Worm (Caenorhabditis elegans) whole organism, L4 larva: ENCODE results near the gene unc-24.
"Not testable (repeated sequence)": the region's sequence is repeated elsewhere in the genome, so short reads cannot be mapped to it uniquely, and the experiment has no call there.

Experiments
- D1046.2 ChIP-seq: fragments of 200-800 bp; sonication (Bioruptor generic); IDR thresholded peaks from 2 replicates; pipeline ENCODE4 v1.3.6; 2022; ENCODE audit warnings: missing genetic modification characterization, missing compliant biosample characterization
- F44E2.7 ChIP-seq: fragments of 200-800 bp; sonication (Bioruptor generic); IDR thresholded peaks from 2 replicates; pipeline ENCODE4 v2.1.2; 2022; ENCODE audit warnings: missing genetic modification characterization, missing compliant biosample characterization
- T20F7.1 ChIP-seq: fragments of 200-800 bp; sonication (Bioruptor generic); optimal IDR thresholded peaks from 2 replicates; lab custom pipeline; 2018; ENCODE audit warnings: mild to moderate bottlenecking, missing genetic modification characterization, missing compliant biosample characterization
- T26A8.4 ChIP-seq: fragments of 200-800 bp; sonication (Bioruptor generic); IDR thresholded peaks from 2 replicates; pipeline ENCODE4 v1.3.6; 2022; ENCODE audit warnings: missing genetic modification characterization, missing compliant biosample characterization
- Y48G9A.11 ChIP-seq: fragments of 200-800 bp; sonication (Bioruptor generic); IDR thresholded peaks from 2 replicates; pipeline ENCODE4 v1.3.6; 2022; ENCODE audit warnings: missing genetic modification reagents, missing genetic modification characterization, missing compliant biosample characterization
- ZK337.2 ChIP-seq: fragments of 200-800 bp; sonication (Bioruptor generic); IDR thresholded peaks from 2 replicates; pipeline ENCODE4 v1.3.6; 2022; ENCODE audit warnings: missing genetic modification reagents, missing genetic modification characterization, missing compliant biosample characterization
- arid-1 ChIP-seq: fragments of 200-800 bp; sonication (Bioruptor generic); conservative IDR thresholded peaks from 2 replicates; pipeline ENCODE4 v1.3.6; 2022; ENCODE audit warnings: missing genetic modification reagents, missing genetic modification characterization, missing compliant biosample characterization
- ceh-20 ChIP-seq: fragments of 200-800 bp; sonication (Bioruptor generic); IDR thresholded peaks from 2 replicates; pipeline ENCODE4 v1.3.6; 2022; ENCODE audit warnings: missing genetic modification reagents, missing genetic modification characterization, missing compliant biosample characterization
- ceh-44 ChIP-seq: fragments of 200-800 bp; sonication (Bioruptor generic); IDR thresholded peaks from 2 replicates; pipeline ENCODE4 v1.3.6; 2022; ENCODE audit warnings: missing genetic modification reagents, missing genetic modification characterization, missing compliant biosample characterization
- ctbp-1 ChIP-seq: fragments of 200-800 bp; sonication (Bioruptor generic); IDR thresholded peaks from 2 replicates; pipeline ENCODE4 v1.3.6; 2022; ENCODE audit warnings: missing genetic modification reagents, missing genetic modification characterization, missing compliant biosample characterization
- dmd-6 ChIP-seq: fragments of 200-800 bp; sonication (Bioruptor generic); IDR thresholded peaks from 2 replicates; pipeline ENCODE4 v1.3.6; 2022; ENCODE audit warnings: missing genetic modification reagents, missing genetic modification characterization, missing compliant biosample characterization
- dmd-9 ChIP-seq: fragments of 200-800 bp; sonication (Bioruptor generic); IDR thresholded peaks from 2 replicates; pipeline ENCODE4 v1.3.6; 2022; ENCODE audit warnings: missing genetic modification reagents, missing genetic modification characterization, missing compliant biosample characterization
- egl-43 ChIP-seq: fragments of 200-800 bp; sonication (Bioruptor generic); IDR thresholded peaks from 2 replicates; pipeline ENCODE4 v1.3.6; 2022; ENCODE audit warnings: missing genetic modification reagents, missing genetic modification characterization, missing compliant biosample characterization
- hif-1 ChIP-seq, 2 experiments: sonication (generic microtip); optimal IDR thresholded peaks; 2 replicates each; lab custom pipeline; 2016 to 2017; ENCODE audit warnings: missing compliant biosample characterization in 2 of 2, missing genetic modification characterization in 2 of 2, missing genetic modification reagents in 2 of 2, missing genotype in 2 of 2, mild to moderate bottlenecking in 1 of 2
- hlh-30 ChIP-seq: sonication (generic microtip); optimal IDR thresholded peaks from 2 replicates; lab custom pipeline; 2017; ENCODE audit warnings: antibody characterized with exemption, mild to moderate bottlenecking, missing genetic modification characterization, missing compliant biosample characterization; ENCODE audit not compliant: insufficient read depth
- hmg-1.1 ChIP-seq: fragments of 200-800 bp; sonication (Bioruptor generic); IDR thresholded peaks from 2 replicates; pipeline ENCODE4 v1.3.6; 2022; ENCODE audit warnings: missing genetic modification reagents, missing genetic modification characterization, missing compliant biosample characterization
- lin-38 ChIP-seq: fragments of 200-800 bp; sonication (Bioruptor generic); IDR thresholded peaks from 2 replicates; pipeline ENCODE4 v1.3.6; 2022; ENCODE audit warnings: missing genetic modification reagents, missing genetic modification characterization, missing compliant biosample characterization
- lsy-2 ChIP-seq, 2 experiments: fragments of 150-350 bp in 1 of 2; sonication (generic microtip) in 1 of 2; optimal IDR thresholded peaks; 2 replicates each; lab custom pipeline; 2014 to 2017; ENCODE audit warnings: missing biosample characterization in 2 of 2, missing genetic modification characterization in 2 of 2
- madf-5 ChIP-seq, 2 experiments: fragments of 200-800 bp; sonication (Bioruptor generic); IDR thresholded peaks; 2 replicates each; pipeline ENCODE4 v1.3.6; 2022; ENCODE audit warnings: missing compliant biosample characterization in 2 of 2, missing genetic modification characterization in 2 of 2
- mdl-1 ChIP-seq, 2 experiments: fragments of 150-350 bp in 1 of 2; sonication (generic microtip) in 1 of 2; optimal IDR thresholded peaks; 2 replicates each; lab custom pipeline; 2014 to 2017; ENCODE audit warnings: missing biosample characterization in 2 of 2, missing genetic modification characterization in 2 of 2
- mes-2 ChIP-seq: sonication (generic microtip); optimal IDR thresholded peaks from 2 replicates; lab custom pipeline; 2016; ENCODE audit warnings: missing genotype, mild to moderate bottlenecking, missing genetic modification characterization, missing compliant biosample characterization; ENCODE audit not compliant: poor library complexity, severe bottlenecking
- mxl-2 ChIP-seq: fragments of 200-800 bp; sonication (Bioruptor generic); conservative IDR thresholded peaks from 2 replicates; pipeline ENCODE4 v1.3.6; 2022; ENCODE audit warnings: missing genetic modification reagents, missing genetic modification characterization, missing compliant biosample characterization
- nhr-42 ChIP-seq: fragments of 200-800 bp; sonication (Bioruptor generic); IDR thresholded peaks from 2 replicates; pipeline ENCODE4 v1.3.6; 2022; ENCODE audit warnings: missing genetic modification characterization, missing compliant biosample characterization
- pha-4 ChIP-seq, 2 experiments: fragments of 150-350 bp in 1 of 2; fragments of 200-800 bp in 1 of 2; sonication (Bioruptor generic) in 1 of 2; IDR thresholded peaks in 1 of 2; optimal IDR thresholded peaks in 1 of 2; 2 replicates each; pipeline versions ENCODE4 v1.3.6 to Lab custom; 2014 to 2022; ENCODE audit warnings: missing genetic modification characterization in 2 of 2, missing genetic modification reagents in 2 of 2, missing biosample characterization in 1 of 2, missing compliant biosample characterization in 1 of 2
- saeg-2 ChIP-seq: fragments of 200-800 bp; sonication (Bioruptor generic); IDR thresholded peaks from 2 replicates; pipeline ENCODE4 v1.3.6; 2022; ENCODE audit warnings: missing genetic modification reagents, missing genetic modification characterization, missing compliant biosample characterization
- set-16 ChIP-seq: fragments of 200-800 bp; sonication (Bioruptor generic); IDR thresholded peaks from 2 replicates; pipeline ENCODE4 v1.3.6; 2022; ENCODE audit warnings: missing genetic modification reagents, missing genetic modification characterization, missing compliant biosample characterization
- snpc-1.2 ChIP-seq: fragments of 200-800 bp; sonication (Bioruptor generic); IDR thresholded peaks from 2 replicates; pipeline ENCODE4 v1.3.6; 2022; ENCODE audit warnings: missing genetic modification reagents, missing genetic modification characterization, missing compliant biosample characterization
- tra-1 ChIP-seq: fragments of 200-800 bp; sonication (Bioruptor generic); IDR thresholded peaks from 2 replicates; pipeline ENCODE4 v1.3.6; 2022; ENCODE audit warnings: missing genetic modification reagents, missing genetic modification characterization, missing compliant biosample characterization
- unc-130 ChIP-seq: sonication (generic microtip); optimal IDR thresholded peaks from 2 replicates; lab custom pipeline; 2016; ENCODE audit warnings: missing genetic modification reagents, missing genetic modification characterization, missing compliant biosample characterization
- unc-62 ChIP-seq, 3 experiments: fragments of 150-350 bp in 1 of 3; sonication (generic microtip); optimal IDR thresholded peaks in 2 of 3; peaks in 1 of 3; 1 replicate in 1 of 3; 2 replicates in 2 of 3; lab custom pipeline; 2014 to 2017; ENCODE audit warnings: missing biosample characterization in 3 of 3, missing genetic modification characterization in 3 of 3, missing genetic modification reagents in 3 of 3, missing genotype in 1 of 3
- vab-7 ChIP-seq: fragments of 200-800 bp; sonication (Bioruptor generic); IDR thresholded peaks from 2 replicates; pipeline ENCODE4 v1.3.6; 2022; ENCODE audit warnings: missing genetic modification reagents, missing genetic modification characterization, missing compliant biosample characterization

unc-24 gene

ce11 chrIV:7946899-7947499 is 32.7 kb upstream of the unc-24 start, which contains the start of gene F20D12.12 (continued):
- TF ChIP-seq madf-5 (GFP tag; IDR thresholded peaks at IDR 0.05; lab: Robert Waterston, UW) (peak in 1 of 2 experiments; percentile 68; a peak in 1 of 4 replicates), lsy-2 (tag; optimal IDR thresholded peaks at IDR 0.05; lab: Kevin White, UChicago) (peak; percentile 70 to 96), Y48G9A.11 (GFP tag; lab: Robert Waterston, UW) (peak; percentile 83), mdl-1 (tag; optimal IDR thresholded peaks at IDR 0.05; lab: Kevin White, UChicago) (peak in 1 of 2 experiments; percentile 64), dmd-6 (GFP tag; lab: Robert Waterston, UW) (peak; percentile 85), ceh-44 (GFP tag; lab: Robert Waterston, UW) (peak; percentile 96), dmd-9 (GFP tag; lab: Robert Waterston, UW) (peak; percentile 71; the same call in 1 of the 2 replicates), hif-1 (tag; optimal IDR thresholded peaks at IDR 0.05; lab: Kevin White, UChicago) (peak in 1 of 2 experiments; percentile 49), lin-38 (GFP tag; lab: Robert Waterston, UW) (peak; percentile 91), D1046.2 (GFP tag; lab: Robert Waterston, UW) (peak; percentile 80; the same call in 1 of the 2 replicates), arid-1 (peak; percentile 87), saeg-2 (GFP tag; lab: Robert Waterston, UW) (0 out of 2 replicates have a peak, but pooled peaks have one; percentile 62), ZK337.2 (GFP tag; lab: Robert Waterston, UW) (peak; percentile 85), hlh-30 (tag; lab: Kevin White, UChicago) (peak; percentile 48)

ce11 chrIV:7948290-7948689 is 31.4 kb upstream of the unc-24 start, which contains the start of gene mcm-3AP:
Gene mcm-3AP (plus strand): TSS chrIV:7948672.
- TF ChIP-seq T26A8.4 (GFP tag; lab: Robert Waterston, UW), result peak; percentile 30; the same call in 1 of the 2 replicates
- TF ChIP-seq ceh-20 (GFP tag; lab: Robert Waterston, UW), result peak; percentile 60; the same call in 1 of the 2 replicates
- peak; percentile 49 for TF ChIP-seq Y48G9A.11 (GFP tag; lab: Robert Waterston, UW)
- peak; percentile 11 for TF ChIP-seq unc-130 (GFP tag; lab: Kevin White, UChicago)
- 0 out of 2 replicates have a peak, but pooled peaks have one; percentile 36 for TF ChIP-seq pha-4 (GFP tag; IDR thresholded peaks at IDR 0.05; lab: Robert Waterston, UW)
- not testable (repeated sequence) for TF ChIP-seq pha-4 (tag; optimal IDR thresholded peaks at IDR 0.05; lab: Kevin White, UChicago)
- TF ChIP-seq lin-38 (GFP tag; lab: Robert Waterston, UW), result peak; percentile 75
- TF ChIP-seq arid-1, result 0 out of 2 replicates have a peak, but pooled peaks have one; percentile 15
- 0 out of 2 replicates have a peak, but pooled peaks have one; percentile 41 for TF ChIP-seq ctbp-1 (GFP tag; lab: Robert Waterston, UW)
- peak; percentile 83 for TF ChIP-seq vab-7 (GFP tag; lab: Robert Waterston, UW)
- 0 out of 2 replicates have a peak, but pooled peaks have one; percentile 48 for TF ChIP-seq tra-1 (GFP tag; lab: Robert Waterston, UW)
- TF ChIP-seq T20F7.1, result peak; percentile 48
- peak; percentile 50 for TF ChIP-seq snpc-1.2
- TF ChIP-seq dmd-9 (GFP tag; lab: Robert Waterston, UW), result peak; percentile 54; the same call in 1 of the 2 replicates
- peak in 1 of 2 experiments; percentile 66 for TF ChIP-seq lsy-2 (tag; optimal IDR thresholded peaks at IDR 0.05; lab: Kevin White, UChicago)
- peak; percentile 59 for TF ChIP-seq mes-2 (tag; lab: Kevin White, UChicago)
- peak; percentile 79 for TF ChIP-seq hmg-1.1 (GFP tag; lab: Robert Waterston, UW)
- peak; percentile 49; the same call in 1 of the 2 replicates for TF ChIP-seq ceh-44 (GFP tag; lab: Robert Waterston, UW)
- 0 out of 2 replicates have a peak, but pooled peaks have one; percentile 25 for TF ChIP-seq nhr-42
- peak; percentile 34; the same call in 1 of the 2 replicates for TF ChIP-seq set-16 (GFP tag; lab: Robert Waterston, UW)
- peak; percentile 72 for TF ChIP-seq egl-43 (GFP tag; lab: Robert Waterston, UW)

ce11 chrIV:7954006-7954405 is 25.7 kb upstream of the unc-24 start:
- peak in 1 of 2 experiments; percentile 80 for TF ChIP-seq unc-62 (GFP tag; optimal IDR thresholded peaks at IDR 0.05 in 1 of 2; lab: Kevin White, UChicago)
- TF ChIP-seq unc-62 (tag; optimal IDR thresholded peaks at IDR 0.05; lab: Kevin White, UChicago), result no peak
- no peak for TF ChIP-seq mxl-2 (GFP tag; lab: Robert Waterston, UW)
- TF ChIP-seq F44E2.7, result no peak
